Fruit fly (Drosophila melanogaster): ENCODE results near the gene CG15043.

DNA sequence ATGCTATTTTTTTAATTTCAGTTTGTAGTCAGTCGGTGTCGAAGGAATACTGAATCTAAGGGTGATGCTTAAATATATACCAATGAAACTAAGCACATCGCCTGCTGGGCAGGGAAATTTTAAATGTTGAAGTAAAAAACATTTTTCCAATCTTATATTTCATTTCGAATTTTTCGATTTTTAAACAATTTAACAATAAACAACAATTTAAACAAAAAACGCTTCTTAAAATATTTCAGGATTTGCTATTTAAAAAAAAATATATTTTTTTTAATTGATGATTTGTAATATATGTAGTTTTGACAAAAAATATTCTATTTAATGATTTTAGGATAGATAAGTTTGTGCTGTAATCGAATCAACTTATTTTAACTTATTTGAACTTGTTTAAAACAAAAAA lies 20.8 kb upstream of the CG15043 start, which contains the start of gene CG6470:
- no peak for TF ChIP-seq CG15710 (tag; optimal IDR thresholded peaks at IDR 0.05)
- TF ChIP-seq CG4496 (GFP tag; IDR thresholded peaks at IDR 0.05), result no peak
- TF ChIP-seq Ets98B (GFP tag; IDR thresholded peaks at IDR 0.05), result no peak
- TF ChIP-seq CG8301 (tag; optimal IDR thresholded peaks at IDR 0.05), result no peak
